Worm (Caenorhabditis elegans): ENCODE measurements around the gene C14A4.7.

ce11 chrII:10559671-10560184 lies 36.6 kb downstream of the C14A4.7 start:
- no peak for TF ChIP-seq nhr-11 (tag; optimal IDR thresholded peaks at IDR 0.05)
- TF ChIP-seq hlh-13 (GFP tag; optimal IDR thresholded peaks at IDR 0.05) = no peak
- TF ChIP-seq pha-4 (tag; optimal IDR thresholded peaks at IDR 0.05) = no peak
- no peak for TF ChIP-seq pqm-1 (tag; optimal IDR thresholded peaks at IDR 0.05)
- TF ChIP-seq ets-4 (tag; optimal IDR thresholded peaks at IDR 0.05) = no peak
- TF ChIP-seq unc-3 (GFP tag; conservative IDR thresholded peaks at IDR 0.05) = no peak
- no peak for TF ChIP-seq unc-3 (tag; optimal IDR thresholded peaks at IDR 0.05)
- TF ChIP-seq unc-55 (GFP tag; optimal IDR thresholded peaks at IDR 0.05) = no peak
- no peak for TF ChIP-seq hlh-8 (tag; optimal IDR thresholded peaks at IDR 0.05)
- TF ChIP-seq syd-9 (tag; optimal IDR thresholded peaks at IDR 0.05) = no peak
- TF ChIP-seq elt-2 (tag; optimal IDR thresholded peaks at IDR 0.05) = no peak
- TF ChIP-seq T23F11.4 (GFP tag; optimal IDR thresholded peaks at IDR 0.05) = no peak
- TF ChIP-seq rnt-1 (tag; optimal IDR thresholded peaks at IDR 0.05) = no peak
- TF ChIP-seq npax-4 (tag; optimal IDR thresholded peaks at IDR 0.05) = no peak

Data from whole organism, late embryonic.